Fruit fly (Drosophila melanogaster): ENCODE data around the gene CG31076.
A peak's percentile ranks its signal among the peaks of the same experiment; 100 is the strongest.

The CG31076 gene

DNA sequence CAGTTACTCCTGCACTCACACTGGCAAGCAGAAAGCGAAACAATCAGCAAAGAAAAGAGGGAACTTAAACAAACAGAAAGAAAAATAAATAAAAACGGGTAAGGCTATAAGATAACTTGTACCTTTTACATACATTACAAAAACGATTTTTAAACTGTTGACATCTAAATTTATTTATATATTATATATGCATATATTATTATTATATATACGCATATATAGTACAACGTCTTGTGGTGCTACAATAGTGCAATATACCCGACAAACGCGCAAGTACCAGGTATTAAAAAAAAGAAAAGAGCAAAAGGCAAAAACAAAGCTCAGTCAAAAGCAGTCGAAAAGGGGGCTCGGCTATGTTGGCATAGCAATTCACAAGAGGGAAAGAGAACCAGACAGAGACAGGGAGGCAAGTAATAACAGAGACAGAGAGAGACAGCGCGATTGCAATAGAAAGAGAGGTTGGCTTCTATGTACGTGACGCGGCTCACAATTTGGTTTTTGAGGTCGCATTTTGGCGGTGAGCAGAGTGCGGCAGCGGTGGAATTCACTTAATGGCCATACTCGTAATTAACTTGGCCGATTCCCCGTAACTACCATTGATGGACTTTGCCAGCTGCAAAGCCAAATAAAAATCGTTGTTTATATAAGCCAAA lies 35.5 kb downstream of the CG31076 start (continued):
- peak; percentile 75 for TF ChIP-seq Smox (GFP tag; optimal IDR thresholded peaks at IDR 0.05)
- TF ChIP-seq CG7368 (GFP tag; optimal IDR thresholded peaks at IDR 0.05): peak; percentile 91
- TF ChIP-seq CG11902 (GFP tag; optimal IDR thresholded peaks at IDR 0.05): peak; percentile 87
- TF ChIP-seq dac (GFP tag; optimal IDR thresholded peaks at IDR 0.05): peak; percentile 74
- TF ChIP-seq Blimp-1 (GFP tag; optimal IDR thresholded peaks at IDR 0.05): peak; percentile 77
- peak; percentile 78 for TF ChIP-seq CG11762 (GFP tag; optimal IDR thresholded peaks at IDR 0.05; ENCODE audit: insufficient read depth)
- TF ChIP-seq CG8319 (GFP tag; optimal IDR thresholded peaks at IDR 0.05): peak; percentile 76
- peak; percentile 74 for TF ChIP-seq fd59A (GFP tag; optimal IDR thresholded peaks at IDR 0.05)
- peak; percentile 75 for TF ChIP-seq CG4318 (GFP tag; optimal IDR thresholded peaks at IDR 0.05)
- peak; percentile 95 for TF ChIP-seq Eip78C (GFP tag)
- TF ChIP-seq ss (GFP tag; optimal IDR thresholded peaks at IDR 0.05): peak; percentile 94 to 95
- TF ChIP-seq Lpt (GFP tag; optimal IDR thresholded peaks at IDR 0.05): peak; percentile 91

DNA sequence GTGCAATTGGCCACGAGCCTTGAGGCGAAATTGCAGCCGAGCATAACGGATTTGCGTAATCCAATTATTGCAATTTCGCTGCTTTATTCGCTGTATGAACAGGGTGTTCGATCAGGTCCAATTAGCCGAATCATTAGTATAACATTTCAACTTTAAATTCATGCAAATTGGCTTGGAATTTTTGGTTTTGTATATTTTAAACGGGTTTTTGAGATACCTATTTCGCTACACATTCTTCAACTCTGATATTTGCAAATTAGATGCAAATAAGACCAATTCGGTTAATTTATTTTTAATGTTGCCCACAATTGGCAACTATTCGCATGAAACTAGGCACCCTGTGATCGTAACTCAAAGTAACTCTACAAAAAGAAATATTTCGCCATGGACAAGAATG lies 36.2 kb downstream of the CG31076 start:
- TF ChIP-seq net (GFP tag; optimal IDR thresholded peaks at IDR 0.05): peak; percentile 95
- TF ChIP-seq CG6276 (GFP tag; optimal IDR thresholded peaks at IDR 0.05): peak; percentile 89
- TF ChIP-seq OdsH (GFP tag; optimal IDR thresholded peaks at IDR 0.05): peak; percentile 97
- peak; percentile 81 for TF ChIP-seq CG6792 (GFP tag; optimal IDR thresholded peaks at IDR 0.05)
- no peak for TF ChIP-seq fkh (GFP tag; optimal IDR thresholded peaks at IDR 0.05)
- TF ChIP-seq Blimp-1 (GFP tag; optimal IDR thresholded peaks at IDR 0.05): no peak
- peak; percentile 89 for TF ChIP-seq Lpt (GFP tag; optimal IDR thresholded peaks at IDR 0.05)
- peak; percentile 81 for TF ChIP-seq topi (GFP tag; optimal IDR thresholded peaks at IDR 0.05)
- TF ChIP-seq Sox102F (GFP tag; optimal IDR thresholded peaks at IDR 0.05): no peak
- peak; percentile 90 for TF ChIP-seq CG8319 (GFP tag; optimal IDR thresholded peaks at IDR 0.05)
- TF ChIP-seq CG3032 (tag; optimal IDR thresholded peaks at IDR 0.05): peak; percentile 92
- TF ChIP-seq Ets21C (GFP tag; optimal IDR thresholded peaks at IDR 0.05): peak; percentile 48
- TF ChIP-seq Eip93F (GFP tag; optimal IDR thresholded peaks at IDR 0.05): no peak
- peak; percentile 87 for TF ChIP-seq Gug (GFP tag; IDR thresholded peaks at IDR 0.05)
- TF ChIP-seq CG32006 (GFP tag; optimal IDR thresholded peaks at IDR 0.05): peak; percentile 94
- peak; percentile 97 for TF ChIP-seq Hr4 (GFP tag; optimal IDR thresholded peaks at IDR 0.05)
- TF ChIP-seq CG7368 (GFP tag; optimal IDR thresholded peaks at IDR 0.05): peak; percentile 94
- TF ChIP-seq CG16779 (tag; optimal IDR thresholded peaks at IDR 0.05): peak; percentile 64
- TF ChIP-seq Hr38 (GFP tag; optimal IDR thresholded peaks at IDR 0.05): peak; percentile 73
- peak; percentile 93 for TF ChIP-seq eg (GFP tag; IDR thresholded peaks at IDR 0.05)
- peak; percentile 87 for TF ChIP-seq CG6808 (GFP tag; optimal IDR thresholded peaks at IDR 0.05)
- TF ChIP-seq Ets96B (tag; optimal IDR thresholded peaks at IDR 0.05): peak; percentile 91
- peak; percentile 97 for TF ChIP-seq pdm3 (GFP tag; optimal IDR thresholded peaks at IDR 0.05)
- peak; percentile 77 for TF ChIP-seq lz (GFP tag; optimal IDR thresholded peaks at IDR 0.05)
- TF ChIP-seq CG9139 (GFP tag; optimal IDR thresholded peaks at IDR 0.05): peak; percentile 28
- TF ChIP-seq CG10669 (GFP tag; optimal IDR thresholded peaks at IDR 0.05): peak; percentile 94
- peak; percentile 96 for TF ChIP-seq CG15336 (GFP tag; IDR thresholded peaks at IDR 0.05)
- peak; percentile 81 for TF ChIP-seq CG31627 (GFP tag; optimal IDR thresholded peaks at IDR 0.05)
- peak; percentile 20 for TF ChIP-seq Met (GFP tag; optimal IDR thresholded peaks at IDR 0.05)
- peak; percentile 93 for TF ChIP-seq CG4318 (GFP tag; optimal IDR thresholded peaks at IDR 0.05)
- peak; percentile 83 for TF ChIP-seq Eip75B (GFP tag; optimal IDR thresholded peaks at IDR 0.05)
- TF ChIP-seq CG6163 (GFP tag; IDR thresholded peaks at IDR 0.05): peak; percentile 87
- TF ChIP-seq Sox15 (GFP tag; optimal IDR thresholded peaks at IDR 0.05): peak; percentile 88
- TF ChIP-seq Hr39 (GFP tag; optimal IDR thresholded peaks at IDR 0.05): peak; percentile 75
- TF ChIP-seq spab (GFP tag; optimal IDR thresholded peaks at IDR 0.05): peak; percentile 77
- TF ChIP-seq cyc (GFP tag; optimal IDR thresholded peaks at IDR 0.05): peak; percentile 73
- TF ChIP-seq salr (GFP tag; optimal IDR thresholded peaks at IDR 0.05): peak; percentile 93 to 97
- TF ChIP-seq CG11294 (GFP tag; IDR thresholded peaks at IDR 0.05): peak; percentile 89
- peak; percentile 74 for TF ChIP-seq Smox (GFP tag; optimal IDR thresholded peaks at IDR 0.05)
- TF ChIP-seq CG11902 (GFP tag; optimal IDR thresholded peaks at IDR 0.05): peak; percentile 72
- peak; percentile 78 for TF ChIP-seq CG10631 (GFP tag; optimal IDR thresholded peaks at IDR 0.05)
- TF ChIP-seq esn (GFP tag; optimal IDR thresholded peaks at IDR 0.05): peak; percentile 53
- no peak for TF ChIP-seq CG6854 (GFP tag; optimal IDR thresholded peaks at IDR 0.05)
